Worm (Caenorhabditis elegans): ENCODE measurements around the gene F46C5.6.

F46C5.6 gene

DNA sequence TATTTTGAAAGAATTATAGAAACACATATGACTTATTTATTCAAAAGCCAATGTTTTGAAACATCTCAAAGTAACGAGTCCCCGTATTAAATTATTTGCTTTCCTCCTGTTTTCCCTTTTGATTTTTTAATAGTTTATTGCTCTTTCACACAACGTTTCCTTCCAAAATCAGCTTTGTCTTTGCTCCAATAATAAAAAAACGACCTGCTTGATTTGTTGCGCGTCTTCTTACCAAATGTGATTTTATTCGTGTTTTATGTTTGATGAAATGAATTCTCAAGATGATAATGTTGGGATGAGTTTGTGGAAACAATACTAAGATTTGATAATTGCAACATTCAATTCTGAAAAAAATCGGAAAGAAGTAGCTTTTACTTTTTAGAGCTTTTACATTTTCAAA is 32.0 kb downstream of the F46C5.6 start:
- TF ChIP-seq flt-1 (GFP tag; IDR thresholded peaks at IDR 0.05), result no peak
- no peak for TF ChIP-seq med-1 (GFP tag; optimal IDR thresholded peaks at IDR 0.05; ENCODE audit: insufficient read depth)
- no peak for TF ChIP-seq ref-1 (GFP tag; conservative IDR thresholded peaks at IDR 0.05)
- TF ChIP-seq cog-1 (tag; optimal IDR thresholded peaks at IDR 0.05), result no peak
- TF ChIP-seq ztf-29 (GFP tag; IDR thresholded peaks at IDR 0.05), result no peak
- TF ChIP-seq T22C8.4 (GFP tag; IDR thresholded peaks at IDR 0.05), result no peak
- no peak for TF ChIP-seq ztf-23 (GFP tag; IDR thresholded peaks at IDR 0.05)
- TF ChIP-seq klf-2 (GFP tag; conservative IDR thresholded peaks at IDR 0.05), result no peak
- TF ChIP-seq tab-1 (GFP tag; IDR thresholded peaks at IDR 0.05), result no peak

DNA sequence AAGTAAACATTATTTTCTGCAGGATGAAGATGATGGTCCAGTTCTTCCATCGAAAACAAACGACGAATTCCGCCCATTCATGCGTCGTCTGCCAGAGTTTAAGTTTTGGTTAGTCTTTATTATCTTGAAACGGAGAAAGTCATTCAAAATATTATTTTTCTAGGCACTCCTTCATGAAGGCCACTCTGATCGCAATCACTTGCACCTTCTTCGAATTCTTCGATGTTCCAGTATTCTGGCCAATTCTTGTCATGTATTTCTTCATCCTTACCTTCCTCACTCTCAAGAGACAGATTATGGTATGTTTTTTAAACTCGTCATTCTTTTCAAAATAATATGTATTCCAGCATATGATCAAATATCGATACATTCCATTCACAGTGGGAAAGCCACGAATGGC is 32.5 kb downstream of the F46C5.6 start:
- TF ChIP-seq tab-1 (GFP tag; IDR thresholded peaks at IDR 0.05) (no peak), klf-2 (GFP tag; conservative IDR thresholded peaks at IDR 0.05) (no peak), ref-1 (GFP tag; conservative IDR thresholded peaks at IDR 0.05) (no peak), cog-1 (tag; optimal IDR thresholded peaks at IDR 0.05) (no peak), T22C8.4 (GFP tag; IDR thresholded peaks at IDR 0.05) (no peak), ztf-23 (GFP tag; IDR thresholded peaks at IDR 0.05) (no peak), med-1 (GFP tag; optimal IDR thresholded peaks at IDR 0.05; ENCODE audit: insufficient read depth) (no peak), ztf-29 (GFP tag; IDR thresholded peaks at IDR 0.05) (no peak), flt-1 (GFP tag; IDR thresholded peaks at IDR 0.05) (no peak)

DNA sequence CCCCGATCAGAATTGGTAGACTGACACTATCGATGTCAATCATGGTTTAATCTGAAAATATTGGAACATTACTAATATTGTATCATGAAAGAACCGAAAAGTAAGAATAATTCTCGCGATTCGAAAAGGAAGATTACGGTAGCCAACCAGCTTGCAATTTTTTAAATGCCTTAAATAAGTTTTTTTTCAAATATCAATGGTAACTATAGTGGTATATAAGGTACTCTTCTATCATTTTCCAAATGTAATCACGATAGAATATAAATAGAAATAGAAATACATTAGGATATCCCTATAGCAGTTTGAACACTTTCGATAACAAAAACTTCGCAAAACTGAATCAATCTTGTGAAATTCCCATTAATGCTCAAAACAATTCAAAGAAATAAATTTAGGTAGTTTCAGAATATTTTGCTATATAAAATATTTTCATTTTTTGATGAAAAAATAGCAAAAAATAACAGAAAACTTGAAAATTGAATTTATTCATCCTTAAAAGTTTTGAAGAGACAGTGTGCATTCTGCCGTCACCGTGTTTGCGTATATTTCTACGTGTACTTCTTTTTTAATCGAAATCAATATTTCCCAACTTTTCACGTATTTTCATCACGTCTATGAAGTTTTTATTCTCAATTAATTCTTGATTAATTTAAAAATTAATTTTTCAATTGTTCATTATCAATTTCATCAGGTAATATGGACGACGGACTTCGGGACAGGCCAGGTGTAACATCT is 33.5 kb downstream of the F46C5.6 start, which contains the start of the genes F46C5.9 and rer-1:
Gene F46C5.9 (minus strand): TSS at position 51 of the 735 bp plus-strand sequence.
Gene rer-1 (plus strand): TSS at position 692 of the 735 bp plus-strand sequence.
- TF ChIP-seq klf-2 (GFP tag; conservative IDR thresholded peaks at IDR 0.05) (no peak), flt-1 (GFP tag; IDR thresholded peaks at IDR 0.05) (no peak)

DNA sequence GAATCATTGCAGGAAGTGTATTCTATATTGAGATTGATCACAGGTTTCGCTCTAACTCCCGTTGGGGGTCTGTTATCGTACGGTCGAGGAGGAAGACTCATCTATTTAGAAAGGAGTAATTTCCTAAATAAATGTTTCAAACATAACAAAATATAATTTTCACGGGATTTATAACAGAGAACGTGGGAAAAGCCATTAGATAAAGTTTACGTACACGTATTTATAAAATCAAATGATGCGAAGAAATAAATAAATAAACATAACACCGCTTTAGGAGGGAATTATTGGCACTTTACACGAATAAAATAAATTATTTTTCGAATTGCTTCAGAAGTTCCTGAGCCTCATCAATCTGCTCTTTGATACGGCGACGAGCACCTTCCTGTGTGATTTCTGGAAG is 35.8 kb downstream of the F46C5.6 start, which contains the start of gene F07H5.10:
Gene F07H5.10 (minus strand): TSS at position 101 of the 400 bp plus-strand sequence.
- no peak for TF ChIP-seq ref-1 (GFP tag; conservative IDR thresholded peaks at IDR 0.05)
- TF ChIP-seq T22C8.4 (GFP tag; IDR thresholded peaks at IDR 0.05), result no peak
- no peak for TF ChIP-seq med-1 (GFP tag; optimal IDR thresholded peaks at IDR 0.05; ENCODE audit: insufficient read depth)
- no peak for TF ChIP-seq flt-1 (GFP tag; IDR thresholded peaks at IDR 0.05)
- TF ChIP-seq tab-1 (GFP tag; IDR thresholded peaks at IDR 0.05), result no peak
- TF ChIP-seq ztf-29 (GFP tag; IDR thresholded peaks at IDR 0.05), result no peak

DNA sequence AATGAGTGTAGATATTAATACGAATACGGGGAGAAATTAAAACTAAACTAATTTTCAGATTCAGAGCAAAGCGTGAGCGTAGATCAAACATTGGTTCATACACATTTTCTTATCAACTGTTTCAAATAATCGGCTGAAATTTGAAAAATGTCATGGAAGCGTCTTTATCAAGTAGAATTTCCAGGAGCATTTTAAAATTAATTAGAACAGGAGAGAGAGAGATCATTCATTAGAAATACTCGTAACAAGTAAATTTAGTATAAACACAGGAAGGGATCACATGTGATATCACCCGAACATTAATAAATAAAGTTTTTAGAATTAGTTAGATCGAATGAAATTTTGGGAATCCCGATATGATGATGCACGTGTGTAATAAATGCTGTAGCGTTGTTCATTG is 37.4 kb downstream of the F46C5.6 start, which contains the start of gene pho-13:
Gene pho-13 (minus strand): TSS at position 101 of the 400 bp plus-strand sequence.
- TF ChIP-seq klf-2 (GFP tag; conservative IDR thresholded peaks at IDR 0.05) (no peak), T22C8.4 (GFP tag; IDR thresholded peaks at IDR 0.05) (no peak), cog-1 (tag; optimal IDR thresholded peaks at IDR 0.05) (no peak), tab-1 (GFP tag; IDR thresholded peaks at IDR 0.05) (no peak), ref-1 (GFP tag; conservative IDR thresholded peaks at IDR 0.05) (no peak), ztf-23 (GFP tag; IDR thresholded peaks at IDR 0.05) (no peak), med-1 (GFP tag; optimal IDR thresholded peaks at IDR 0.05; ENCODE audit: insufficient read depth) (no peak), ztf-29 (GFP tag; IDR thresholded peaks at IDR 0.05) (no peak), flt-1 (GFP tag; IDR thresholded peaks at IDR 0.05) (no peak)

DNA sequence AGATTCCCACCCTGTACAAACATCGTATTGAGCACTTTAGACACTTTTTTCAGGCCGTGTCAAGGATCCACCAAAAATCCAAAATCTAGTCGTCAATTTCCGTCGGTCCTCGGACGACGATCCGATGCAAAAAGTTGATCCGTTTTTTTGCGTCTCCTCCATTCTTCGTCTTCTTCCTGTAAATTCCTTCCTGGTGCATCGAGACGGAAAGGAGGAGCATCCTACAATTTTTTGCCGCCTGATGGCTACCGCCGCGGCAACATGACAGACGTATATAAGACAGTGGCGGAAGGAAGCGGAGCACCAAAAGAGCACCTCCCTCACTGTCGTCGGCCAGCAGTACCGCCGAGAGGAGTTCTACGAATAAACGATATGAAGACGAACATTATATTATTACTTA is 43.5 kb downstream of the F46C5.6 start, which contains the start of gene appg-2:
Gene appg-2 (plus strand): TSS at position 301 of the 400 bp plus-strand sequence.
- TF ChIP-seq ztf-29 (GFP tag; IDR thresholded peaks at IDR 0.05) (no peak), cog-1 (tag; optimal IDR thresholded peaks at IDR 0.05) (no peak), ref-1 (GFP tag; conservative IDR thresholded peaks at IDR 0.05) (no peak), ztf-23 (GFP tag; IDR thresholded peaks at IDR 0.05) (no peak), T22C8.4 (GFP tag; IDR thresholded peaks at IDR 0.05) (no peak), med-1 (GFP tag; optimal IDR thresholded peaks at IDR 0.05; ENCODE audit: insufficient read depth) (no peak)

DNA sequence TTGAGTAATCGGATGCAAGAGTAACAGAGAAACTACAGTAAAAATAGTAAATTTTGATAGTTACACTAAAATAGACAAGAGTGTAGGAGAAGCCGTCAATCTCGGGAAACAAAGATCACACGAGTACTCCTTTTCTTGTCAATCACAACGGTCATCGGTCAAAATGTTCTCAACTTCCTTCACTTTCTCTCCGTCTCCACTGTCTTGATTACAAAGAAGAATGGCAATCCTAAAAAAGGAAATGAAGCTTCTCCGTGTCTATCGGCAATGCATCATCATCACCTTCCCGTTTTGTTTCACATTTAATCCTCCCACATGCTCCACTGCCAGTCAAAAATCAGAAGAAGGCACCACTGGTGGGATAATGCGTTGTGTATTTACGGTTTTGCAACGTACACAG is 44.6 kb downstream of the F46C5.6 start:
- TF ChIP-seq ref-1 (GFP tag; conservative IDR thresholded peaks at IDR 0.05) (no peak), flt-1 (GFP tag; IDR thresholded peaks at IDR 0.05) (no peak), cog-1 (tag; optimal IDR thresholded peaks at IDR 0.05) (no peak), tab-1 (GFP tag; IDR thresholded peaks at IDR 0.05) (no peak), klf-2 (GFP tag; conservative IDR thresholded peaks at IDR 0.05) (no peak), ztf-29 (GFP tag; IDR thresholded peaks at IDR 0.05) (no peak), med-1 (GFP tag; optimal IDR thresholded peaks at IDR 0.05; ENCODE audit: insufficient read depth) (no peak)

DNA sequence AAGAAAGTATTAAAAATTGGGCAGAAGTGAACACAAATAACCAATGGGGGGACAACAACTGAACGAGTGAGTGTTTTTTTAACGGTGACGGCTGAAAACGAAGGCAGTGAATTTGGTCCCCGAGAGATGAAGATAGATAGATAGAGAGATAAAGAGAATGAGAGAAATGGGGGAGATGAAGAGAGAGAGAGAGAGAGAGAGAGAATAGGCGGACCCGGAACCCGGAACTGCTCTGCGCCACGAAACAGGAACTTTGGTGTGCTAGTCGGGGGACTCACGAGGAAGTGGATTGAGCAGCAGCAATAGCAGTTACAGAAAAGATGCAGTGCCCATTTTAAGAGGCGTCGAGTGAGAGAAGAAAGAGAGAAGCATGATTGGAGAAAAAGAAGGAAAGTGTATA is 47.9 kb downstream of the F46C5.6 start:
- no peak for TF ChIP-seq ztf-29 (GFP tag; IDR thresholded peaks at IDR 0.05)
- no peak for TF ChIP-seq ref-1 (GFP tag; conservative IDR thresholded peaks at IDR 0.05)
- no peak for TF ChIP-seq klf-2 (GFP tag; conservative IDR thresholded peaks at IDR 0.05)
- no peak for TF ChIP-seq med-1 (GFP tag; optimal IDR thresholded peaks at IDR 0.05; ENCODE audit: insufficient read depth)
- no peak for TF ChIP-seq flt-1 (GFP tag; IDR thresholded peaks at IDR 0.05)
- no peak for TF ChIP-seq ztf-23 (GFP tag; IDR thresholded peaks at IDR 0.05)
- TF ChIP-seq T22C8.4 (GFP tag; IDR thresholded peaks at IDR 0.05), result no peak
- TF ChIP-seq tab-1 (GFP tag; IDR thresholded peaks at IDR 0.05), result no peak
- no peak for TF ChIP-seq cog-1 (tag; optimal IDR thresholded peaks at IDR 0.05)

DNA sequence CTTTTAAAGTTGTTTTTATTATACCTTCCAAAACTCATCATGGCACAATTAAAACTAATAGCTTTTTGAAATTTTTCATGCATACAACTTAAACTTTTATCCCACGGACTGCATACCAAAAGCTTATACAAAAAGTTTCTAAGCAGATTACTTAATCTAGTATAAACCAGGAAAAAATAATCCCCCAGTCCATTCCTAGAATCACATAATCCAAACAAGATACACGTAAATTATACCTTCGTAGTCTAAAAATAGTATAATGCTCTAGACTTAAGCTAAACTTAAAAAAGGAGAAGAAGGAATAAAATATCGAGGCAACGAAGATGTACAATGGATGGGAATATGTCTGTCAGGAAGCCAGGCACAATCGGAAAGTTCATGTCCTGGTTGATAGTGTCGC is 49.1 kb downstream of the F46C5.6 start:
- TF ChIP-seq T22C8.4 (GFP tag; IDR thresholded peaks at IDR 0.05), result no peak
- no peak for TF ChIP-seq klf-2 (GFP tag; conservative IDR thresholded peaks at IDR 0.05)
- TF ChIP-seq flt-1 (GFP tag; IDR thresholded peaks at IDR 0.05), result no peak
- no peak for TF ChIP-seq ztf-29 (GFP tag; IDR thresholded peaks at IDR 0.05)
- no peak for TF ChIP-seq ztf-23 (GFP tag; IDR thresholded peaks at IDR 0.05)
- TF ChIP-seq med-1 (GFP tag; optimal IDR thresholded peaks at IDR 0.05; ENCODE audit: insufficient read depth), result no peak
- no peak for TF ChIP-seq tab-1 (GFP tag; IDR thresholded peaks at IDR 0.05)
- no peak for TF ChIP-seq cog-1 (tag; optimal IDR thresholded peaks at IDR 0.05)
- TF ChIP-seq ref-1 (GFP tag; conservative IDR thresholded peaks at IDR 0.05), result no peak

DNA sequence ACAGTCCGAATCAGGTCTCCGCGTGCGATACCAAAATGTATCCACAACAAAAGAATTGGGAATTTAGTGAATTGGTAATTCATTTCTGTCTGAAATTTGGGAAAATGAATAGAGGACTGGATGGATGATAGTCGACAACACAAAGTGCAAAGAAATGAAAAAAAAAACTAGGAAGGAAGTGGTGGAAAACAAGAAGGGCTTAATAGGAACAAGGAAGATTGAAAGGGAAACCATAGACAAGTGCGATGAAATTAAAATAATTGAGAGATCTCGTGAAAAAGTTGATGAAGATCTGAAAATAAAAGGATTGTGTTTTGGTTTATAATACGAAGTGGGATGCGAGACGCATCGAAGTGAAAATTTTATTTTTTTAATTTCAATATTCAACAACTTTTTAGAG is 50.2 kb downstream of the F46C5.6 start, which contains the start of gene F07H5.7:
Gene F07H5.7 (minus strand): TSS at position 101 of the 400 bp plus-strand sequence.
- TF ChIP-seq klf-2 (GFP tag; conservative IDR thresholded peaks at IDR 0.05) (no peak), tab-1 (GFP tag; IDR thresholded peaks at IDR 0.05) (no peak)

Measured in whole organism, midembryonic.